Fruit fly (Drosophila melanogaster): ENCODE measurements around the gene Rab21.

DNA sequence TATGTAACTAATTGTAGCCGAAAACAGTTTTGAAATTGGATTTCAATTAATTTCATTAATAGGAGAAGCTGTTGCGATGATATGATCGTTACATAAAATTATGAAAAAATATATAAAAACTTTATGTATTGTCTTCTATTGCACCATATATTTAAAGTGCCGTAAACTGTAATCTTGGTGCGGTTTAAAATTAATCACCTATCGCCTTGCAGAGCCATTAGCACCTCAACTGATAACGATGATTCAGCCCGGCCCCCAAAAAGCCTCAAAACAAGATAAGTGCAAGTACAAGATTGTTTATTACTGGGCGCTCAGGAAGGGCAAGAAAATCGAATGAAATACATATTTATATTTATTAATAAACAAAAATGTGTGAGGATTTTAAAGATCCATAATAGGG, 1.4 kb downstream of the Rab21 start:
- TF ChIP-seq cnc (optimal IDR thresholded peaks at IDR 0.05) (no peak), toe (GFP tag; optimal IDR thresholded peaks at IDR 0.05) (no peak), pad (GFP tag; optimal IDR thresholded peaks at IDR 0.05) (no peak), Crg-1 (GFP tag; optimal IDR thresholded peaks at IDR 0.05) (no peak), CG33017 (tag; optimal IDR thresholded peaks at IDR 0.05) (no peak), kay (GFP tag; ENCODE audit: borderline replicate concordance) (no peak), CG14711 (tag; optimal IDR thresholded peaks at IDR 0.05) (no peak), Clk (GFP tag; optimal IDR thresholded peaks at IDR 0.05) (no peak), CG5204 (GFP tag; optimal IDR thresholded peaks at IDR 0.05) (no peak), Mnt (GFP tag; optimal IDR thresholded peaks at IDR 0.05) (no peak), Hr96 (GFP tag; optimal IDR thresholded peaks at IDR 0.05) (no peak)
